Worm (Caenorhabditis elegans): ENCODE results near the gene tsg-101.
A peak's percentile ranks its signal among the peaks of the same experiment; 100 is the strongest.

Gene tsg-101

DNA sequence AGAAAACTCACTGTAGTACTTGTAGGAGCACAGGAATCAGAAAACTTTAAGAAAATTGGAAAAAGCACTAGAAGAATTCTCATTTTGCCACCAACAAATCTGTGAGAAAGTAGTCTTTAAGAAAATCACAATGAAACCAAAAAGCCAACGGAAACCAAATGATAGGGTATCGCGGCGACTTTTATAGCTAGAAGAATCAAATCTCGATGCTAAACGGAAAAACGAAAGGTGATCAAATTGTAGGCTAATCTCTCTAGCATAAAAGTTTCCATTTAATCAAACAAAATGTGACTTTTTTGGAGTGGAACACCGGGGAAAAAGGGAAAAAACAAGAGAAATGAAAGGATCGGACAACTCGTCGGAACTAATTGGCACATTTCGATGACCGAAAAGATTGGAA, 18.0 kb downstream of the tsg-101 start, which contains the start of gene C09G12.17:
TSS of gene C09G12.17 (minus strand) at position 101 of the 400 bp plus-strand sequence.
- TF ChIP-seq klf-2 (GFP tag; conservative IDR thresholded peaks at IDR 0.05) (no peak), flt-1 (GFP tag; IDR thresholded peaks at IDR 0.05) (no peak), med-1 (GFP tag; optimal IDR thresholded peaks at IDR 0.05; ENCODE audit: insufficient read depth) (no peak), T22C8.4 (GFP tag; IDR thresholded peaks at IDR 0.05) (no peak), tab-1 (GFP tag; IDR thresholded peaks at IDR 0.05) (no peak), cog-1 (tag; optimal IDR thresholded peaks at IDR 0.05) (no peak), ztf-23 (GFP tag; IDR thresholded peaks at IDR 0.05) (no peak), ref-1 (GFP tag; conservative IDR thresholded peaks at IDR 0.05) (no peak), ztf-29 (GFP tag; IDR thresholded peaks at IDR 0.05) (no peak)

DNA sequence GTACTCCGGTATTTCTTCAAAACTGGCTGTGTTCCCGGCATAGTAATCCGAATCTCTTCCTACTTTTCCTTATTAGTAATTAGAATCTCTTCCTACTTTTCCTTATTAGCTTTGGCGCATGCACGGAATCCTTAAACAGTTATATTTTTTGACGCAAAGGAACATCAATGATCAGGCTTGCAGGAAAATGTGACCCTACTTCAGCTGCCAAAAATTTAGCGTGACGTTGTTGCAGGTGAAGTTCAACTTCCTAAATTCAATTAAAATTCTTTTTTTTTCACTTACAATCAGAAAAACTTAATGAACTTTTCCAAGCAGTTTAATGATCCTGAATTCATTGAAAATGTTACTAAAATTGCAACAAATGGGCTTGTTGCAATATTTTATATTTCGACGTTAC, 21.1 kb downstream of the tsg-101 start, which contains the start of gene srz-79:
TSS of gene srz-79 (plus strand) at position 301 of the 400 bp plus-strand sequence.
- TF ChIP-seq klf-2 (GFP tag; conservative IDR thresholded peaks at IDR 0.05), result no peak
- no peak for TF ChIP-seq ztf-23 (GFP tag; IDR thresholded peaks at IDR 0.05)
- TF ChIP-seq tab-1 (GFP tag; IDR thresholded peaks at IDR 0.05), result no peak
- no peak for TF ChIP-seq med-1 (GFP tag; optimal IDR thresholded peaks at IDR 0.05; ENCODE audit: insufficient read depth)
- no peak for TF ChIP-seq ztf-29 (GFP tag; IDR thresholded peaks at IDR 0.05)
- no peak for TF ChIP-seq ref-1 (GFP tag; conservative IDR thresholded peaks at IDR 0.05)
- TF ChIP-seq T22C8.4 (GFP tag; IDR thresholded peaks at IDR 0.05), result no peak
- no peak for TF ChIP-seq cog-1 (tag; optimal IDR thresholded peaks at IDR 0.05)
- no peak for TF ChIP-seq flt-1 (GFP tag; IDR thresholded peaks at IDR 0.05)

DNA sequence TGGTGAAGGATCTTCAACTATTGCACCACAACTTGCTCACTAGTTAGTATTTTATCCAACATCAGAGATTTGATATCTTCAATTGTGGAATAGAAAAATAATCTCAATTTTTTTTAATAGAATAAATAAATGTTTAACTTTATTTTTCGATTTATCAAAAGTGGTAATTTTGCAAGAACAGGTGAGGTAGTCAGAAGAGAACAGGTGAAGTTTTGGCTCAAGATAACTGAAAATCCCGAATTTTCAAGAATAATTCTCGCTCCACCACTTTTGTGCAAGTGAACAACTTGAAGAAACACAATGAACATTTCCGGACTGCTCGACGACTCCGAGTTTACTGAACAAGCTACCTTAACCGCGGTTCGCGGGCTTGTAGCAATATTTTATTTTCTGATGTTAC, 22.9 kb downstream of the tsg-101 start, which contains the start of gene srz-78:
TSS of gene srz-78 (plus strand) at position 301 of the 400 bp plus-strand sequence.
- TF ChIP-seq med-1 (GFP tag; optimal IDR thresholded peaks at IDR 0.05; ENCODE audit: insufficient read depth), result no peak
- TF ChIP-seq klf-2 (GFP tag; conservative IDR thresholded peaks at IDR 0.05), result no peak
- no peak for TF ChIP-seq flt-1 (GFP tag; IDR thresholded peaks at IDR 0.05)
- no peak for TF ChIP-seq ztf-29 (GFP tag; IDR thresholded peaks at IDR 0.05)
- TF ChIP-seq cog-1 (tag; optimal IDR thresholded peaks at IDR 0.05), result no peak
- no peak for TF ChIP-seq T22C8.4 (GFP tag; IDR thresholded peaks at IDR 0.05)
- no peak for TF ChIP-seq ref-1 (GFP tag; conservative IDR thresholded peaks at IDR 0.05)
- no peak for TF ChIP-seq ztf-23 (GFP tag; IDR thresholded peaks at IDR 0.05)
- no peak for TF ChIP-seq tab-1 (GFP tag; IDR thresholded peaks at IDR 0.05)

DNA sequence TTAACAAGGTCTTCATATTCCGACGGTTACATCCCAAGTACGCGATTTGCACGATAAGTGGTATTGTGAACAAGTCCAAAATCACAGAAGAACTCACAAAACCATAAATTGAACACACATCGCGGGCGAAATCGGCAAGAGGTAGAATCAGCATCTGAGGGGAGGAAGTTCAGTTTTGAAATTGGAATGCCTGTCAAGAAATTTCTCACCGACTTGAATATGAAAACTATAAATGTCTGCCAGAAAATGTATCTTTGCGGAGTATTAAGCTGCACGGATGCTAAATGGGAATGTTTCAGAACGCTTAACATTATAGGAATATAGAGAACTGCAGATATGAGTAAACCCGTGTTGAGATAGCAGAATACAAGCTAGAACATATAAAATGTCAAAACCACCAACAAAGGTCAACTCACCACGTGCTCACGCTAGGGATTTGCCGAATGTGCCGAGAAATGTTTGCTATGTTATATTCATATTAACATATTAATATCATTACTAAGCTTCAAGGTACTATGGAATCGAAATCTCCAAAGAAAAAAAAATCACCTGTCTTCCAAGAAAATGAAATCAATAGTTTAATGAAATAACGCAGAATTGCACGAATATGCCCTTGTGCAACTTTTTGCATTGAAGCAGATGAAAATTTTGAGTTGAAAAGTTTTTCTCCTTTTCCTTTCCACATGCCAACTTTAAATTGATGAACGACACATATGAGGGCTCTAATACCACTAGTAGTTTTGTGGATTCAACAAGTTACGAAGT, 32.0 kb downstream of the tsg-101 start, which contains the start of gene srz-82:
TSS of gene srz-82 (plus strand) at position 701 of the 765 bp plus-strand sequence.
- TF ChIP-seq ztf-29 (GFP tag; IDR thresholded peaks at IDR 0.05) (no peak), ztf-23 (GFP tag; IDR thresholded peaks at IDR 0.05) (0 out of 2 replicates have a peak, but pooled peaks have one; percentile 24), flt-1 (GFP tag; IDR thresholded peaks at IDR 0.05) (no peak), ref-1 (GFP tag; conservative IDR thresholded peaks at IDR 0.05) (no peak)

DNA sequence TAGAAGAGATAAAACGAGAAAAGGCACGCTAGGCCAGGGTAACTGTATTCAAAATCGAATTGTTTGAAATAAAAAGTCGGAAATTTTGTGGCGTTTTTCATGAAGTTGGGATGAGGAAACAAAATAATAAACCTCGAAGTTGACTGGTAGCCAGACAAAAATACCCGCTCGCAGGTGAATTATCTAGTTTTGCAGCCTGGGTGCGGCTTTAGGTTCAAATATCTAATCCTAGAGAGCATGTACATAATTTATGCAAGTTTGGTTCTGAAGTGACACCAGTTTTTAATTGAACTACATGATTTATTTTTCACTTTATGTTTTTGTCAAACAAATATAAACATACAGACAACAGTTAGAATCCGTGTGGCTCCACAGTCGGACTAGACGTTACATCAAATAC, 32.6 kb downstream of the tsg-101 start, which contains the start of gene srz-37:
TSS of gene srz-37 (minus strand) at position 101 of the 400 bp plus-strand sequence.
- TF ChIP-seq tab-1 (GFP tag; IDR thresholded peaks at IDR 0.05) (no peak), ztf-29 (GFP tag; IDR thresholded peaks at IDR 0.05) (no peak), ref-1 (GFP tag; conservative IDR thresholded peaks at IDR 0.05) (no peak), T22C8.4 (GFP tag; IDR thresholded peaks at IDR 0.05) (no peak), flt-1 (GFP tag; IDR thresholded peaks at IDR 0.05) (no peak), cog-1 (tag; optimal IDR thresholded peaks at IDR 0.05) (no peak), klf-2 (GFP tag; conservative IDR thresholded peaks at IDR 0.05) (no peak), med-1 (GFP tag; optimal IDR thresholded peaks at IDR 0.05; ENCODE audit: insufficient read depth) (no peak)

DNA sequence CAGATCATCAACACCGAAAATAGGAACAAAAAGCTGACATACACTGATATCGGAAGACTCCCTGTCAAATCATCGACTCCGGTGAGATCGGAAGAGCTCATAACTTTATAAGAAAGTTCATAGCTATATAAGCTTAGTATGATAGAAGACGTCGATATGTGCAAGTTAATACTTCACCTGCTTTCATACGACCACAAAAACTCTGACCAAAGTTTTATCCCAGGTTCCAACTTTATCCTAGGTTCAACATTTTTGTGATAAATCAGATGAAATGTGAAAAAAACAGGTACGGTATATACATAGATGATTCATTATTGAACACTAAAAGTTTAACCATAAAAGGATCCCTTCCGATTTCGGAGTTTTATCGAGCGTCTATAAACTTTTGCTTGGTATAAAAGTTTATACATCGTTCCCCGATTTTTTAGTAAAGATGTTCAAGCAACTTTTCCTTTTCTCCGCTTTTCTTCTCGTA, 35.4 kb downstream of the tsg-101 start, which contains the start of the genes srz-70 and C09G12.5:
TSS of gene srz-70 (minus strand) at position 101 of the 475 bp plus-strand sequence.
TSS of gene C09G12.5 (plus strand) at position 425 of the 475 bp plus-strand sequence.
- no peak for TF ChIP-seq tab-1 (GFP tag; IDR thresholded peaks at IDR 0.05)
- no peak for TF ChIP-seq klf-2 (GFP tag; conservative IDR thresholded peaks at IDR 0.05)
- TF ChIP-seq T22C8.4 (GFP tag; IDR thresholded peaks at IDR 0.05), result no peak
- no peak for TF ChIP-seq med-1 (GFP tag; optimal IDR thresholded peaks at IDR 0.05; ENCODE audit: insufficient read depth)

DNA sequence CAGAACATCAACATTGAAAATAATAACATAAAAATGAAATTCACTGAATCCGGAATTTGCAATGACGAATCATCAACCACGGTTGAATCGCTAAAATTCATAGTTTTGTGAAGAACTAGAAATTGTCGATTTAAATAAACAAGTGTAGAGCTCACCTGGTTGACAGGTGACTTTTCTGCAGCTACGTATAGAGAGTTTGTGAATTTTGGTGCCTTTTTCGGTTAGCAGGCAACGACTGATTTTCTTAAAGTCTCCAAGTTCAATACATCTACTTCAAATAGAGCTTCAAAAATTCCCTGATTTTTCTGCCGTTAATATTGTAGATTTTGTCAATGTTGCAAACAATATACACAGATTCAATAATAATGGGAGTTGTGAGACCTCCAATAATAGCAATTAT, 37.2 kb downstream of the tsg-101 start, which contains the start of gene srz-69:
TSS of gene srz-69 (minus strand) at position 101 of the 400 bp plus-strand sequence.
- TF ChIP-seq klf-2 (GFP tag; conservative IDR thresholded peaks at IDR 0.05) (no peak), T22C8.4 (GFP tag; IDR thresholded peaks at IDR 0.05) (no peak), ztf-23 (GFP tag; IDR thresholded peaks at IDR 0.05) (no peak)

DNA sequence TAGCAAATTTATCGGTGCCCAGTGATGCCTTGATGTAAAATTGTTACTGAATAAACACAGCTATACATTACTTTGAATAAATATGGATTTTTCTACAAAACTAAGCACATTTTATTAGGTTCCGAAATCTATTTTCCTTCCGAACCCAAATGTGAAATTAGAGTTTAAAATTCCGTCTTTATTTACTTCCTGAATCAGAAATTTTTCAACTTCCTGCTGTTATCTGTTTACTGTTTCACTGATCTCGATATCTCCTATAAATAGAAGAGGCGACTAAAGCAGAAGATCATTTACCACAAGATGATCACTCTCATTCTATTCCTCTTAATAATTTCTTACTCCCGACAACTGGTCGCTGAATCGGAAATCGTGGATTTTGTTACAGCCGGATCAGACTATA, 44.6 kb downstream of the tsg-101 start, which contains the start of gene F58E2.2:
TSS of gene F58E2.2 (plus strand) at position 301 of the 400 bp plus-strand sequence.
- TF ChIP-seq ref-1 (GFP tag; conservative IDR thresholded peaks at IDR 0.05) (no peak), ztf-29 (GFP tag; IDR thresholded peaks at IDR 0.05) (no peak), T22C8.4 (GFP tag; IDR thresholded peaks at IDR 0.05) (no peak), ztf-23 (GFP tag; IDR thresholded peaks at IDR 0.05) (no peak), klf-2 (GFP tag; conservative IDR thresholded peaks at IDR 0.05) (no peak), med-1 (GFP tag; optimal IDR thresholded peaks at IDR 0.05; ENCODE audit: insufficient read depth) (no peak), flt-1 (GFP tag; IDR thresholded peaks at IDR 0.05) (no peak), cog-1 (tag; optimal IDR thresholded peaks at IDR 0.05) (no peak), tab-1 (GFP tag; IDR thresholded peaks at IDR 0.05) (no peak)

DNA sequence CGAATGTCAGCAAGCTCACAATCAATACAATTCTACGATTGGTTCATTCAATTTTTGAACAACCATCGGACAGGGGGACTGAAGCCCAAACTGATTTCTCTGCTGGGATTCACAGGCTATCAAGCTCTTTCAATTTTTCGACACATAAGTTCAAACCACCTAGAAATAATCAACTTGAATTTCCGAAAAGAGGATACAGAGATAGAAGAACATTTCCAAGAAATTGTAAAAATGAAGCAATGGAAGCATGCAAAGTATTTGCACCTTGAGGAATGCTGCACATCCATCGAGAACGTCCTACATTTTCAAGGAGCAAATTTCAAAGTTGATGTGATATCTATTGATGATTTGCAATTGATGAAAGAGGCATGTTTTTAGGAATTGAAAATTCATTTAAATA, 46.6 kb downstream of the tsg-101 start:
- TF ChIP-seq cog-1 (tag; optimal IDR thresholded peaks at IDR 0.05) (no peak), med-1 (GFP tag; optimal IDR thresholded peaks at IDR 0.05; ENCODE audit: insufficient read depth) (no peak), klf-2 (GFP tag; conservative IDR thresholded peaks at IDR 0.05) (no peak), ref-1 (GFP tag; conservative IDR thresholded peaks at IDR 0.05) (no peak), ztf-29 (GFP tag; IDR thresholded peaks at IDR 0.05) (no peak), tab-1 (GFP tag; IDR thresholded peaks at IDR 0.05) (no peak), flt-1 (GFP tag; IDR thresholded peaks at IDR 0.05) (no peak), T22C8.4 (GFP tag; IDR thresholded peaks at IDR 0.05) (no peak)
